Worm (Caenorhabditis elegans): ENCODE data around the gene lgc-45.

The lgc-45 gene

DNA sequence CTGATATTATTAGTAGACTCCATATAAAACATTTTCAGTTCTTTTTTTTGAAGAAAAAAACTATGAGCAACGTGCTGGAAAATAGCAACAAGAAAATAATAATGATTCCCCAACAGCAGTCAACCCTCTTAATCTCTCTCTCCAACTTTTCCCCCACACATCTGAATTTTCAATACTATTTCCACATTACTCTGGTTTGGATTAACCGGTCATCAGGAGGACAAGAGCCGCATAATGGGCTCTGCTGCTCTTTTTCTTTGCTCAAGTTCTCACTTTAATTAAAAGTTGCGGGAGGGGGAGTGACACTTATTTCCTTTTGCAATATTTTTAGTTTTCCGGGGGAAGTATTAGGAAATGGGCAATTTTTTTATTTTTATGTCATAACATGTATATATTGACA is 29.8 kb upstream of the lgc-45 start:
- no peak for TF ChIP-seq lin-13 (tag; optimal IDR thresholded peaks at IDR 0.05)

DNA sequence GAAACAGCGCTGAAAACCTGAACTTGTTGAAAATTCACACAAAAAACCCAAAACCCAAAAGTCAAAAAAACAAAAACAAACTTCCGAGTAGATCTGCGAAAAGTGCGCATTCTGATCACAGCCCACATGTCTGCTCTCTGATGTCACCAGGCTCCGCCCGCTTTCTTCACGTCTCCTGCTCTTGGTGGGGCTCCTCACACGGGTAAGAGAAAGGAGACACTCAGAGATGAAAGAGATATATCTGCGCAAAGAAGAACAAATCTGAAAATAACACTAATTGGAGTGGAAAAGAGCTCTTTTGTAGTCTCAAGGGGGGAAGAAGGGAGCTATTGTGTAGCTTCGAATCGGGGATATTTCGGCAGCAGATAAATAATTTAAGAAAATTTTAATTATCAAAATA is 29.0 kb upstream of the lgc-45 start, which contains the start of gene ncs-6:
Gene ncs-6, minus strand, starts transcription at position 261 of the 400 bp plus-strand sequence.
- TF ChIP-seq elt-1 (tag; optimal IDR thresholded peaks at IDR 0.05; ENCODE audit: borderline replicate concordance, insufficient read depth) (no peak), ces-1 (GFP tag; optimal IDR thresholded peaks at IDR 0.05) (no peak), M03D4.4 (tag; optimal IDR thresholded peaks at IDR 0.05) (no peak), mls-2 (tag; optimal IDR thresholded peaks at IDR 0.05) (no peak), nhr-76 (tag; optimal IDR thresholded peaks at IDR 0.05) (no peak), lin-13 (tag; optimal IDR thresholded peaks at IDR 0.05) (no peak), unc-62 (GFP tag; optimal IDR thresholded peaks at IDR 0.05) (no peak), nhr-12 (tag; optimal IDR thresholded peaks at IDR 0.05) (no peak), bed-3 (GFP tag; optimal IDR thresholded peaks at IDR 0.05) (no peak), ceh-39 (tag; optimal IDR thresholded peaks at IDR 0.05) (no peak), ham-2 (GFP tag; optimal IDR thresholded peaks at IDR 0.05) (no peak), ztf-11 (tag; optimal IDR thresholded peaks at IDR 0.05) (no peak), blmp-1 (tag; optimal IDR thresholded peaks at IDR 0.05) (no peak), mep-1 (tag; optimal IDR thresholded peaks at IDR 0.05) (no peak), lin-32 (GFP tag; optimal IDR thresholded peaks at IDR 0.05) (no peak), ceh-43 (GFP tag; optimal IDR thresholded peaks at IDR 0.05) (no peak), sem-2 (GFP tag; optimal IDR thresholded peaks at IDR 0.05) (no peak), mab-5 (tag; optimal IDR thresholded peaks at IDR 0.05) (no peak), unc-39 (tag; optimal IDR thresholded peaks at IDR 0.05) (no peak), ceh-83 (GFP tag; optimal IDR thresholded peaks at IDR 0.05) (no peak)

ce11 chrII:3540151-3540550 is 17.1 kb upstream of the lgc-45 start:
- TF ChIP-seq pha-4 (tag; optimal IDR thresholded peaks at IDR 0.05) = no peak
- no peak for TF ChIP-seq blmp-1 (tag; optimal IDR thresholded peaks at IDR 0.05)
- TF ChIP-seq tbx-8 (GFP tag; optimal IDR thresholded peaks at IDR 0.05) = no peak
- TF ChIP-seq lsy-2 (tag; optimal IDR thresholded peaks at IDR 0.05) = no peak
- no peak for TF ChIP-seq elt-1 (tag; optimal IDR thresholded peaks at IDR 0.05; ENCODE audit: borderline replicate concordance, insufficient read depth)
- TF ChIP-seq nhr-2 (tag; optimal IDR thresholded peaks at IDR 0.05) = no peak
- no peak for TF ChIP-seq hlh-1 (tag; optimal IDR thresholded peaks at IDR 0.05)
- no peak for TF ChIP-seq drap-1 (GFP tag; optimal IDR thresholded peaks at IDR 0.05)
- no peak for TF ChIP-seq ztf-11 (tag; optimal IDR thresholded peaks at IDR 0.05)
- TF ChIP-seq nhr-76 (tag; optimal IDR thresholded peaks at IDR 0.05) = no peak
- TF ChIP-seq mls-2 (tag; optimal IDR thresholded peaks at IDR 0.05) = no peak
- TF ChIP-seq flh-1 (GFP tag; optimal IDR thresholded peaks at IDR 0.05) = no peak
- TF ChIP-seq elt-3 (tag; optimal IDR thresholded peaks at IDR 0.05) = no peak
- no peak for TF ChIP-seq unc-120 (tag; optimal IDR thresholded peaks at IDR 0.05; ENCODE audit: poor library complexity, severe bottlenecking)
- TF ChIP-seq zip-8 (tag; optimal IDR thresholded peaks at IDR 0.05) = no peak
- TF ChIP-seq mab-5 (tag; optimal IDR thresholded peaks at IDR 0.05) = no peak
- no peak for TF ChIP-seq ceh-39 (tag; optimal IDR thresholded peaks at IDR 0.05)
- TF ChIP-seq sptf-1 (tag; optimal IDR thresholded peaks at IDR 0.05) = no peak
- TF ChIP-seq nhr-237 (tag; optimal IDR thresholded peaks at IDR 0.05) = no peak

DNA sequence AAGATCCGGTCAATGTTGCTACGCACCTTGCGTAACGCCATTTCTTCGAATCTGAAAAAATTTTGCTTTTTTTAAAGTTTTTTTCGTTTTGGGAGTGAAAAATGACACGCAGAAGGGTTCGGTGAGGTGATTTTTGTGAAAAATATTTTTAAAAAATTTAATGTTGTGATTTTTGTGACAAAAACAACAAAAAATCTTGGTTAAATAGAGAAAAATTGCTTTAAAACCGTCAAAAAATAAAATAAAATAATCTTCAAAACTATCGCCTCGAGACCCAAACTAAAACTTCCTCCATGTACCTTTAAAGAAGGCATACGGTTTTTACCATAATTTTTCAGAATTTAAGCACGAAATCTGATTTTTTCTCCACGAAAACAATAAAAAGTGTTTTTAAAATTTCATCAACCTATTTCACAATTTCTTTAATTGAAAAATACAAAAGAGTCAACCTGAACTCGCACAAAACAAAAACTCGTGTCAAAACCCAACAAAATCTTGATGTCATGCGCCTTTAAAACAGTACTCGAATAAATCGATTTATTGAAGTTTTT is 10.8 kb upstream of the lgc-45 start, which contains the start of gene apd-3:
Gene apd-3, minus strand, starts transcription at position 51 of the 551 bp plus-strand sequence.
- TF ChIP-seq flh-1 (GFP tag; optimal IDR thresholded peaks at IDR 0.05) (no peak), unc-39 (tag; optimal IDR thresholded peaks at IDR 0.05) (no peak), elt-1 (tag; optimal IDR thresholded peaks at IDR 0.05; ENCODE audit: borderline replicate concordance, insufficient read depth) (no peak), ceh-43 (GFP tag; optimal IDR thresholded peaks at IDR 0.05) (no peak), nhr-237 (tag; optimal IDR thresholded peaks at IDR 0.05) (no peak), pha-4 (tag; optimal IDR thresholded peaks at IDR 0.05) (no peak), lin-13 (tag; optimal IDR thresholded peaks at IDR 0.05) (no peak), elt-3 (tag; optimal IDR thresholded peaks at IDR 0.05) (no peak), ceh-39 (tag; optimal IDR thresholded peaks at IDR 0.05) (no peak), sptf-1 (tag; optimal IDR thresholded peaks at IDR 0.05) (no peak), ceh-83 (GFP tag; optimal IDR thresholded peaks at IDR 0.05) (no peak), nhr-12 (tag; optimal IDR thresholded peaks at IDR 0.05) (no peak), mab-5 (tag; optimal IDR thresholded peaks at IDR 0.05) (no peak), bed-3 (GFP tag; optimal IDR thresholded peaks at IDR 0.05) (no peak), drap-1 (GFP tag; optimal IDR thresholded peaks at IDR 0.05) (no peak)

All from whole organism, mixed stage, embryonic.